Worm (Caenorhabditis elegans) whole organism, L1 larva: ENCODE data around the gene unc-85.

Experiments
- C16A3.4 ChIP-seq: fragments of 150-350 bp; optimal IDR thresholded peaks from 2 replicates; lab custom pipeline; 2014; ENCODE audit warnings: missing biosample characterization, missing genetic modification characterization
- aly-2 ChIP-seq: fragments of 150-350 bp; optimal IDR thresholded peaks from 2 replicates; lab custom pipeline; 2014; ENCODE audit warnings: missing biosample characterization, missing genetic modification characterization
- blmp-1 ChIP-seq: fragments of 150-350 bp; optimal IDR thresholded peaks from 2 replicates; lab custom pipeline; 2014; ENCODE audit warnings: missing biosample characterization, missing genetic modification characterization
- ceh-8 ChIP-seq: fragments of 200-800 bp; sonication (Bioruptor generic); optimal IDR thresholded peaks from 2 replicates; lab custom pipeline; 2018; ENCODE audit warnings: mild to moderate bottlenecking, missing genetic modification characterization, moderate library complexity, missing compliant biosample characterization
- ceh-88 ChIP-seq: fragments of 200-800 bp; sonication (Bioruptor generic); IDR thresholded peaks from 2 replicates; pipeline ENCODE4 v1.3.6; 2022; ENCODE audit warnings: missing genetic modification characterization, missing compliant biosample characterization
- ces-1 ChIP-seq: fragments of 150-350 bp; optimal IDR thresholded peaks from 2 replicates; lab custom pipeline; 2014; ENCODE audit warnings: missing biosample characterization, missing genetic modification reagents, missing genetic modification characterization
- dsc-1 ChIP-seq: sonication (generic microtip); optimal IDR thresholded peaks from 2 replicates; lab custom pipeline; 2016; ENCODE audit warnings: mild to moderate bottlenecking, missing genetic modification characterization, missing compliant biosample characterization
- efl-1 ChIP-seq, 4 experiments: fragments of 150-350 bp; optimal IDR thresholded peaks in 3 of 4; peaks in 1 of 4; 1 replicate in 1 of 4; 2 replicates in 3 of 4; lab custom pipeline; 2014; ENCODE audit warnings: missing biosample characterization in 2 of 4, missing genetic modification characterization in 2 of 4, missing genetic modification reagents in 2 of 4
- efl-3 ChIP-seq: fragments of 200-800 bp; sonication (Bioruptor generic); optimal IDR thresholded peaks from 2 replicates; lab custom pipeline; 2018; ENCODE audit warnings: mild to moderate bottlenecking, missing genetic modification characterization, missing compliant biosample characterization
- egl-13 ChIP-seq: sonication (generic microtip); optimal IDR thresholded peaks from 2 replicates; lab custom pipeline; 2016; ENCODE audit warnings: missing genotype, missing genetic modification reagents, missing genetic modification characterization, missing compliant biosample characterization
- elt-2 ChIP-seq: sonication (generic microtip); optimal IDR thresholded peaks from 2 replicates; lab custom pipeline; 2016; ENCODE audit warnings: missing genetic modification characterization, mild to moderate bottlenecking, inconsistent platforms, missing compliant biosample characterization, missing genetic modification reagents
- elt-3 ChIP-seq, 6 experiments: fragments of 150-350 bp in 1 of 6; sonication (generic microtip); optimal IDR thresholded peaks; 2 replicates each; lab custom pipeline; 2017 to 2018; ENCODE audit warnings: missing biosample characterization in 6 of 6, missing genetic modification characterization in 6 of 6, inconsistent platforms in 1 of 6
- fkh-8 ChIP-seq: sonication (generic microtip); optimal IDR thresholded peaks from 2 replicates; lab custom pipeline; 2016; ENCODE audit warnings: mild to moderate bottlenecking, missing genetic modification characterization, missing compliant biosample characterization
- fos-1 ChIP-seq: fragments of 150-350 bp; optimal IDR thresholded peaks from 2 replicates; lab custom pipeline; 2014; ENCODE audit warnings: missing biosample characterization, missing genetic modification characterization
- hlh-4 ChIP-seq: sonication (generic microtip); optimal IDR thresholded peaks from 2 replicates; lab custom pipeline; 2016; ENCODE audit warnings: mild to moderate bottlenecking, missing genetic modification characterization, missing compliant biosample characterization
- irx-1 ChIP-seq: sonication (generic microtip); optimal IDR thresholded peaks from 2 replicates; lab custom pipeline; 2016; ENCODE audit warnings: missing genetic modification characterization, missing compliant biosample characterization
- jun-1 ChIP-seq: fragments of 150-350 bp; optimal IDR thresholded peaks from 2 replicates; lab custom pipeline; 2014; ENCODE audit warnings: missing biosample characterization, missing genetic modification reagents, missing genetic modification characterization
- lin-13 ChIP-seq: fragments of 150-350 bp; optimal IDR thresholded peaks from 2 replicates; lab custom pipeline; 2014; ENCODE audit warnings: missing biosample characterization, missing genetic modification reagents, missing genetic modification characterization
- lin-14 ChIP-seq: fragments of 200-800 bp; sonication (Bioruptor generic); optimal IDR thresholded peaks from 2 replicates; lab custom pipeline; 2018; ENCODE audit warnings: mild to moderate bottlenecking, missing genetic modification characterization, moderate library complexity, missing compliant biosample characterization
- lin-15B ChIP-seq: fragments of 150-350 bp; sonication (generic microtip); optimal IDR thresholded peaks from 3 replicates; lab custom pipeline; 2014; ENCODE audit warnings: missing biosample characterization, missing genetic modification characterization
- lin-35 ChIP-seq, 2 experiments: fragments of 150-350 bp; optimal IDR thresholded peaks; 2 replicates each; lab custom pipeline; 2014; ENCODE audit warnings: missing biosample characterization in 2 of 2, missing genetic modification characterization in 2 of 2, missing genetic modification reagents in 2 of 2
- mab-9 ChIP-seq: fragments of 200-800 bp; sonication (Bioruptor generic); IDR thresholded peaks from 2 replicates; pipeline ENCODE4 v1.3.6; 2022; ENCODE audit warnings: missing genetic modification reagents, missing genetic modification characterization, missing compliant biosample characterization
- mdl-1 ChIP-seq, 2 experiments: fragments of 150-350 bp; optimal IDR thresholded peaks; 2 replicates each; lab custom pipeline; 2014 to 2017; ENCODE audit warnings: missing biosample characterization in 2 of 2, missing genetic modification characterization in 2 of 2, inconsistent platforms in 1 of 2
- mef-2 ChIP-seq: fragments of 150-350 bp; optimal IDR thresholded peaks from 2 replicates; lab custom pipeline; 2014; ENCODE audit warnings: missing biosample characterization, missing genetic modification characterization
- mep-1 ChIP-seq: fragments of 150-350 bp; optimal IDR thresholded peaks from 2 replicates; lab custom pipeline; 2014; ENCODE audit warnings: missing biosample characterization, missing genetic modification characterization
- nhr-11 ChIP-seq: fragments of 150-350 bp; optimal IDR thresholded peaks from 2 replicates; lab custom pipeline; 2014; ENCODE audit warnings: missing biosample characterization, missing genetic modification characterization
- nhr-12 ChIP-seq: sonication (generic microtip); optimal IDR thresholded peaks from 2 replicates; lab custom pipeline; 2017; ENCODE audit warnings: missing biosample characterization, missing genetic modification characterization
- nhr-19 ChIP-seq: fragments of 200-800 bp; sonication (Bioruptor generic); conservative IDR thresholded peaks from 2 replicates; pipeline ENCODE4 v1.3.6; 2022; ENCODE audit warnings: missing genetic modification characterization, missing compliant biosample characterization
- nhr-28 ChIP-seq: fragments of 150-350 bp; optimal IDR thresholded peaks from 2 replicates; lab custom pipeline; 2014; ENCODE audit warnings: missing biosample characterization, missing genetic modification characterization
- nhr-71 ChIP-seq: sonication (generic microtip); optimal IDR thresholded peaks from 2 replicates; lab custom pipeline; 2016; ENCODE audit warnings: mild to moderate bottlenecking, missing genetic modification characterization, moderate library complexity, missing compliant biosample characterization
- nhr-76 ChIP-seq: sonication (generic microtip); optimal IDR thresholded peaks from 2 replicates; lab custom pipeline; 2017; ENCODE audit warnings: missing biosample characterization, missing genetic modification characterization
- nhr-77 ChIP-seq: fragments of 150-350 bp; optimal IDR thresholded peaks from 2 replicates; lab custom pipeline; 2014; ENCODE audit warnings: missing biosample characterization, missing genetic modification characterization
- nhr-84 ChIP-seq: sonication (generic microtip); optimal IDR thresholded peaks from 2 replicates; lab custom pipeline; 2017; ENCODE audit warnings: missing biosample characterization, missing genetic modification characterization
- nhr-85 ChIP-seq: sonication (generic microtip); peaks from one replicate; lab custom pipeline; 2016; ENCODE audit warnings: missing genetic modification characterization, inconsistent platforms, missing compliant biosample characterization
- nhr-90 ChIP-seq: sonication (generic microtip); optimal IDR thresholded peaks from 2 replicates; lab custom pipeline; 2016; ENCODE audit warnings: mild to moderate bottlenecking, missing genetic modification characterization, missing compliant biosample characterization; ENCODE audit not compliant: poor library complexity
- pag-3 ChIP-seq: sonication (generic microtip); optimal IDR thresholded peaks from 2 replicates; lab custom pipeline; 2017; ENCODE audit warnings: missing genetic modification characterization, mild to moderate bottlenecking, missing compliant biosample characterization, antibody characterized with exemption, borderline replicate concordance; ENCODE audit not compliant: insufficient read depth
- rnt-1 ChIP-seq: sonication (generic microtip); optimal IDR thresholded peaks from 2 replicates; lab custom pipeline; 2016; ENCODE audit warnings: mild to moderate bottlenecking, missing genetic modification characterization, moderate library complexity, missing compliant biosample characterization
- skn-1 ChIP-seq: fragments of 150-350 bp; optimal IDR thresholded peaks from 2 replicates; lab custom pipeline; 2014; ENCODE audit warnings: missing biosample characterization, missing genetic modification characterization
- snpc-4 ChIP-seq: fragments of 150-350 bp; optimal IDR thresholded peaks from 2 replicates; lab custom pipeline; 2014; ENCODE audit warnings: missing biosample characterization, missing genetic modification characterization
- snu-23 ChIP-seq: sonication (generic microtip); optimal IDR thresholded peaks from 2 replicates; lab custom pipeline; 2016; ENCODE audit warnings: missing genetic modification characterization, missing compliant biosample characterization
- sup-37 ChIP-seq: fragments of 200-800 bp; sonication (Bioruptor generic); optimal IDR thresholded peaks from 2 replicates; lab custom pipeline; 2018; ENCODE audit warnings: mild to moderate bottlenecking, missing genetic modification characterization, missing compliant biosample characterization
- swsn-7 ChIP-seq: sonication (generic microtip); optimal IDR thresholded peaks from 2 replicates; lab custom pipeline; 2016; ENCODE audit warnings: missing genetic modification characterization, missing compliant biosample characterization
- unc-130 ChIP-seq: fragments of 150-350 bp; optimal IDR thresholded peaks from 2 replicates; lab custom pipeline; 2017; ENCODE audit warnings: missing biosample characterization, missing genetic modification characterization, inconsistent platforms
- unc-62 ChIP-seq: fragments of 150-350 bp; optimal IDR thresholded peaks from 2 replicates; lab custom pipeline; 2014; ENCODE audit warnings: missing biosample characterization, missing genetic modification reagents, missing genetic modification characterization
- xbp-1 ChIP-seq: sonication (generic microtip); optimal IDR thresholded peaks from 2 replicates; lab custom pipeline; 2016; ENCODE audit warnings: missing genetic modification characterization, missing compliant biosample characterization
- zag-1 ChIP-seq: fragments of 150-350 bp; optimal IDR thresholded peaks from 2 replicates; lab custom pipeline; 2014; ENCODE audit warnings: missing biosample characterization, missing genetic modification characterization
- zip-4 ChIP-seq: fragments of 200-800 bp; sonication (Bioruptor generic); optimal IDR thresholded peaks from 2 replicates; lab custom pipeline; 2018; ENCODE audit warnings: mild to moderate bottlenecking, missing genetic modification characterization, moderate library complexity, missing compliant biosample characterization
- ztf-11 ChIP-seq, 2 experiments: sonication (generic microtip); optimal IDR thresholded peaks; 2 replicates each; lab custom pipeline; 2016 to 2017; ENCODE audit warnings: missing genetic modification characterization in 2 of 2, missing biosample characterization in 1 of 2, missing compliant biosample characterization in 1 of 2
- ztf-4 ChIP-seq: fragments of 150-350 bp; optimal IDR thresholded peaks from 2 replicates; lab custom pipeline; 2014; ENCODE audit warnings: missing biosample characterization, missing genetic modification characterization

Gene unc-85

DNA sequence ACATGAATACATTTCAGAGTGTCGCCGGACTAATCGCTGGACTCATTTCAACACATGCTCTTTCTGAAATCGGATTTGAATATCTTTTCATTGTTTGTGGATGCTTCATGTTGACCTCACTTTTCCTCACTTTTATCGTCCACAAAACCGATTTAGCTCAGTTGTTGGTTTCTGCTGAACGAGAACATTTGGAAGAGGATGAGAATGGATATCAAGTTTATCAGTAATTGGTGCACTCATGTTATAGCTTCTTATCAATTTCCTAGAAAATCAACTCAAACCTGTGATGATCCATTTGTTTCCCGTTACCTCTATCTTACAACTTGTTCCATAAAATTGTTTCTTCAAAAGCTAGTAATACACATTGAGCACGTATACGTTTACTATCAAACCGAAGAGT lies 5.8 kb upstream of the unc-85 start:
- no peak for TF ChIP-seq nhr-12 (tag; lab: Kevin White, UChicago)
- TF ChIP-seq lin-15B (tag; lab: Kevin White, UChicago): no peak
- no peak for TF ChIP-seq mep-1 (tag; lab: Kevin White, UChicago)
- TF ChIP-seq irx-1 (tag; lab: Kevin White, UChicago): no peak
- no peak for TF ChIP-seq nhr-71 (tag; lab: Kevin White, UChicago)
- peak; percentile 14 for TF ChIP-seq nhr-85 (tag; lab: Kevin White, UChicago)
- TF ChIP-seq ceh-8 (GFP tag; lab: Kevin White, UChicago): no peak
- TF ChIP-seq lin-14 (GFP tag; lab: Kevin White, UChicago): no peak
- TF ChIP-seq aly-2: peak; percentile 40
- TF ChIP-seq dsc-1: no peak
- no peak for TF ChIP-seq hlh-4
- no peak for TF ChIP-seq nhr-84 (tag; lab: Kevin White, UChicago)
- TF ChIP-seq nhr-28 (tag; lab: Kevin White, UChicago): no peak

DNA sequence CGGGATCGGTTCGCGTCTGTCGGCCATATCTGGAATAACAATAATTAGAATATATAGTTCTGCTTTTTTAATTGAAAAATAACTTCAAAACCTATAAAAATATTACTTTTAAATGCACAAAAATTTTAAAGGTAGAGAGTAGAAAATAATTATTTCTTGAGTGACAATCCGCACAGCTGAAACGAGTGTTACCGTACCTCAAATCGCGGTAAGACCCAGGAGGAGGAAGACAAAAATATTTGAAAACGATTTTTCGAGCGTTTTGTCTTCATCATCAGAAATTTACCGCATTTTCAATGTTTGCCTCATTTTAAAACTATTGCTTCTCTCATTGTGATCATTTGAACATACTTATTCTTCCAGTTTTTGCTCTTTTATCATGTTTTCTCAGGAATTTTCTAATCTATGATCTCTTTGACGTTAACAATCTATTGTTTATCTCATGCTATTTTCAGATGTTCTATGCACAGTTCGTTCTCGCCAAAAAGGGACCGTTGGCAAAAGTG lies 3.5 kb upstream of the unc-85 start, which contains the start of the genes rpn-5 and scc-1:
TSS of gene rpn-5 (minus strand) at position 162 of the 506 bp plus-strand sequence.
TSS of gene scc-1 (plus strand) at position 456 of the 506 bp plus-strand sequence.
- TF ChIP-seq mep-1 (tag; lab: Kevin White, UChicago): peak; percentile 79
- peak in 1 of 2 experiments; percentile 15 for TF ChIP-seq ztf-11 (tag; optimal IDR thresholded peaks at IDR 0.05; lab: Kevin White, UChicago)
- TF ChIP-seq nhr-76 (tag; lab: Kevin White, UChicago): no peak
- TF ChIP-seq snu-23 (GFP tag; lab: Kevin White, UChicago): peak; percentile 77
- no peak for TF ChIP-seq sup-37 (GFP tag; lab: Kevin White, UChicago)
- TF ChIP-seq mdl-1 (tag; optimal IDR thresholded peaks at IDR 0.05; lab: Kevin White, UChicago): peak in 1 of 2 experiments; percentile 49
- no peak for TF ChIP-seq egl-13 (tag; lab: Kevin White, UChicago)
- TF ChIP-seq fkh-8 (tag; lab: Kevin White, UChicago): peak; percentile 12
- no peak for TF ChIP-seq ces-1 (GFP tag; lab: Kevin White, UChicago)
- no peak for TF ChIP-seq mef-2
- no peak for TF ChIP-seq mab-9 (GFP tag; lab: Robert Waterston, UW)
- peak; percentile 92 to 97 for TF ChIP-seq lin-35 (GFP tag; optimal IDR thresholded peaks at IDR 0.05; lab: Kevin White, UChicago)
- TF ChIP-seq skn-1 (tag; lab: Kevin White, UChicago): peak; percentile 100
- no peak for TF ChIP-seq efl-3
- TF ChIP-seq rnt-1 (tag; lab: Kevin White, UChicago): peak; percentile 77
- TF ChIP-seq ceh-88 (GFP tag; lab: Robert Waterston, UW): peak; percentile 22; the same call in 1 of the 2 replicates
- no peak for TF ChIP-seq nhr-84 (tag; lab: Kevin White, UChicago)
- TF ChIP-seq nhr-19 (GFP tag; lab: Robert Waterston, UW): peak; percentile 70
- peak; percentile 17 for TF ChIP-seq ztf-4 (tag; lab: Kevin White, UChicago)
- TF ChIP-seq efl-1 (optimal IDR thresholded peaks at IDR 0.05; lab: Kevin White, UChicago): peak; percentile 93 to 96
- TF ChIP-seq efl-1 (GFP tag; optimal IDR thresholded peaks at IDR 0.05 in 1 of 2; lab: Kevin White, UChicago): peak; percentile 94 to 99
- peak; percentile 42 for TF ChIP-seq nhr-77 (tag; lab: Kevin White, UChicago)
- TF ChIP-seq snpc-4 (tag; lab: Kevin White, UChicago): peak; percentile 24
- peak; percentile 10 for TF ChIP-seq jun-1 (tag; lab: Kevin White, UChicago)
- TF ChIP-seq lin-14 (GFP tag; lab: Kevin White, UChicago): peak; percentile 63
- peak; percentile 50 for TF ChIP-seq nhr-11
- peak; percentile 66 for TF ChIP-seq swsn-7 (tag; lab: Kevin White, UChicago)
- no peak for TF ChIP-seq zip-4
- TF ChIP-seq lin-13: peak; percentile 52
- TF ChIP-seq C16A3.4 (tag; lab: Kevin White, UChicago): peak; percentile 84
- TF ChIP-seq hlh-4: no peak
- TF ChIP-seq nhr-85 (tag; lab: Kevin White, UChicago): peak; percentile 31
- TF ChIP-seq nhr-71 (tag; lab: Kevin White, UChicago): peak; percentile 81
- TF ChIP-seq lin-15B (tag; lab: Kevin White, UChicago): peak; percentile 66
- peak in 2 of 6 experiments; percentile 57 to 64 for TF ChIP-seq elt-3 (tag; optimal IDR thresholded peaks at IDR 0.05; lab: Kevin White, UChicago)
- peak; percentile 51 for TF ChIP-seq fos-1
- TF ChIP-seq nhr-90 (tag; lab: Kevin White, UChicago): peak; percentile 58
- no peak for TF ChIP-seq nhr-12 (tag; lab: Kevin White, UChicago)
- TF ChIP-seq blmp-1 (tag; lab: Kevin White, UChicago): peak; percentile 75
- TF ChIP-seq unc-130: peak; percentile 84
- peak; percentile 45 for TF ChIP-seq ceh-8 (GFP tag; lab: Kevin White, UChicago)
- peak; percentile 32 for TF ChIP-seq elt-2 (tag; lab: Kevin White, UChicago)
- TF ChIP-seq unc-62 (GFP tag; lab: Kevin White, UChicago): no peak
- TF ChIP-seq zag-1: no peak
- TF ChIP-seq pag-3 (tag; lab: Kevin White, UChicago): no peak
- TF ChIP-seq xbp-1 (tag; lab: Kevin White, UChicago): peak; percentile 66
